Fruit fly (Drosophila melanogaster): ENCODE measurements around the gene CG9467.

DNA sequence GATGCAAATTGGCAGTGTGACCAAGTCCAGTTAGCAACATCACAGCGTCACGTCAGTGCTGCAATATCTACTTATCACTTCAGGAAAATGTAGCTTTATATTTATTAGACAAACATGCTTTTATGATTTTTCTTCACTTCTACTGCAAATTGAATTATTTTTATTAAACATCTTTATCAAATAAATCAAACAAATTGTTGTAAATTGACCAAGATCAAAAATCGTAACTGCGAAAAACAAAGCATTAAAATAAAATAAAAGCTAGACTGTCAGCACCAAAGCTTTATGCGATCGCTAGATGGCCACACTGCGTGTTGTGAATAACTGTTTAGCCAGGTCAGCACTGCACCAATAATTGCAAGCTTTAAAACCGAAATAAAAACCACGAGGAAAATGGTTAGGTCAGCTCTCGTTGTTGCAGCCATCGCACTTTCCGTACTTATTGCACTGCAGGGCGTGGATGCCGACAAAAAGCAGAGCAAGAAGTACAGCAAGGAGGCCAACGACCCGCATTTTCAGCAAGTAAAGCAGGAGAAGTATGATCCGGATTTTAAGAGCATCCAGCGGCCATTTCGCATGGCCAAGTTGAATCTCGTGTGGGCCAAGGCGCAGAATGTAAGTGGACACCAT is 9.5 kb downstream of the CG9467 start, which contains the start of the genes CG12945 and CG8507:
- TF ChIP-seq usp (GFP tag; optimal IDR thresholded peaks at IDR 0.05) (no peak), CG8478 (optimal IDR thresholded peaks at IDR 0.05) (no peak), psq (optimal IDR thresholded peaks at IDR 0.05) (no peak), Dll (optimal IDR thresholded peaks at IDR 0.05) (no peak)

Data from whole organism.